Worm (Caenorhabditis elegans): ENCODE results near the gene prdx-2.

DNA sequence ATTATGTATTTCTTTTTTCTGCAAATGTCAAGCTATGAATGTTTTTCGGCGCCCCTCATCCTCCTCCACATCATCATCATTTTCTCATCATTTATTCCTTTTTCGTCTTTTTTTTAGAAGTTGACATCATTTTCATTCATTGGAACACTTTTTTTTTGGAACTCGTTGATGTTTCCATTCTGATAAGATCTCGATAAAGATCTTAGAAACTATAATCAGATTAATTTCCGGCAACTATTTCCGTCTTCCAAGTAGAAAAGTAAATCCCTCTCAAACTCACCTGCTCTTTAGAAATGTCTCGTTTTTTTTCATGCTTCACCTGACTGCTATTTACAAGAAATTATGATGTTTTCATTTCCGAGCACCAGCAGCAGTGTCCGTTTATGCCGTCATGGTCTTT lies 49.1 kb upstream of the prdx-2 start:
- TF ChIP-seq sdc-2 (tag; optimal IDR thresholded peaks at IDR 0.05) (no peak), fkh-10 (GFP tag; optimal IDR thresholded peaks at IDR 0.05) (no peak), gmeb-2 (tag; optimal IDR thresholded peaks at IDR 0.05) (no peak), ahr-1 (tag; optimal IDR thresholded peaks at IDR 0.05) (no peak), nhr-11 (tag; optimal IDR thresholded peaks at IDR 0.05) (no peak), ceh-31 (tag; optimal IDR thresholded peaks at IDR 0.05) (no peak), pqm-1 (tag; optimal IDR thresholded peaks at IDR 0.05) (no peak), eyg-1 (tag; optimal IDR thresholded peaks at IDR 0.05) (no peak), pha-4 (tag; optimal IDR thresholded peaks at IDR 0.05) (no peak), ceh-45 (GFP tag; IDR thresholded peaks at IDR 0.05) (no peak), ceh-30 (tag; optimal IDR thresholded peaks at IDR 0.05) (no peak)

Measured in whole organism, late embryonic.